Worm (Caenorhabditis elegans) whole organism, L2 larva: ENCODE measurements around the gene srh-281.

Source experiments
- ZK546.5 ChIP-seq: sonication (generic microtip); optimal IDR thresholded peaks from 2 replicates; lab custom pipeline; 2017; ENCODE audit warnings: missing biosample characterization, missing genetic modification characterization
- ama-1 ChIP-seq: fragments of 150-350 bp; optimal IDR thresholded peaks from 2 replicates; lab custom pipeline; 2018; ENCODE audit warnings: inconsistent platforms
- egl-27 ChIP-seq: sonication (generic microtip); optimal IDR thresholded peaks from 3 replicates; lab custom pipeline; 2017; ENCODE audit warnings: missing biosample characterization, missing genetic modification reagents, missing genetic modification characterization
- elt-3 ChIP-seq: sonication (generic microtip); optimal IDR thresholded peaks from 2 replicates; lab custom pipeline; 2017; ENCODE audit warnings: missing biosample characterization, missing genetic modification characterization
- mab-5 ChIP-seq: fragments of 150-350 bp; optimal IDR thresholded peaks from 2 replicates; lab custom pipeline; 2014; ENCODE audit warnings: missing biosample characterization, missing genetic modification characterization
- mdl-1 ChIP-seq, 2 experiments: fragments of 150-350 bp in 1 of 2; sonication (generic microtip) in 1 of 2; optimal IDR thresholded peaks; 2 replicates each; lab custom pipeline; 2017; ENCODE audit warnings: missing biosample characterization in 2 of 2, missing genetic modification characterization in 2 of 2
- nhr-11 ChIP-seq: fragments of 150-350 bp; optimal IDR thresholded peaks from 2 replicates; lab custom pipeline; 2014; ENCODE audit warnings: missing biosample characterization, missing genetic modification characterization
- nhr-77 ChIP-seq: fragments of 150-350 bp; optimal IDR thresholded peaks from 2 replicates; lab custom pipeline; 2014; ENCODE audit warnings: missing biosample characterization, missing genetic modification characterization
- ztf-4 ChIP-seq: fragments of 150-350 bp; optimal IDR thresholded peaks from 2 replicates; lab custom pipeline; 2014; ENCODE audit warnings: missing biosample characterization, missing genetic modification characterization

DNA sequence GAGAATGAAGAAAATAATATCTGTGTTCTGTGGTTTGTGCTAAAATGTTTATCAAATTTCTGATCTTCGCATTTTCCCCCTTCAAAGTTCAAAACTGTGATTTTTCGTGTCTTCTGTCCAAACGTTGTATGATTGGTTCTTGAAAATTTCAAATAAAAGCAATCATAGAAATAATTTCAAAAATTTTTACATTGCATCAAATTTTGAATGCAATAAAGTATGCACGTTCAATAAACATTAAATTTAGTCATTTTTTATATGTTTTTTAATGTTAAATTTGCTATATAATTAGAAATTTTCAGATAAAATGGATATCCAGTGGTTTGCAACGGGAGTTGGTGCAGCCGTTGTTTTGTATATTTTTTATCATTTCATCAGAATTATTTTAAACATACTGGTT is 33.4 kb downstream of the srh-281 start, which contains the start of gene stdh-2:
- TF ChIP-seq ama-1 (lab: Kevin White, UChicago) (no peak), elt-3 (tag; lab: Kevin White, UChicago) (no peak), ztf-4 (tag; lab: Kevin White, UChicago) (no peak), mab-5 (no peak), egl-27 (tag; lab: Kevin White, UChicago) (no peak), nhr-77 (tag; lab: Kevin White, UChicago) (no peak), nhr-11 (tag; lab: Kevin White, UChicago) (no peak), mdl-1 (tag; optimal IDR thresholded peaks at IDR 0.05; lab: Kevin White, UChicago) (no peak), ZK546.5 (tag; lab: Kevin White, UChicago) (no peak)
